Fruit fly (Drosophila melanogaster) whole organism, embryonic: ENCODE results near the gene CG33490.

Experiments
- B-H1 ChIP-seq: fragments of 200-800 bp; sonication (Bioruptor generic); IDR thresholded peaks from 3 replicates; pipeline ENCODE4 v1.3.6; 2022; ENCODE audit warnings: missing biosample characterization, missing genetic modification characterization
- B-H2 ChIP-seq: fragments of 200-800 bp; sonication (Bioruptor generic); optimal IDR thresholded peaks from 2 replicates; lab custom pipeline; 2018; ENCODE audit warnings: missing biosample characterization, mild to moderate bottlenecking, missing genetic modification characterization
- CG10462 ChIP-seq: fragments of 200-800 bp; sonication (Bioruptor generic); optimal IDR thresholded peaks from 2 replicates; lab custom pipeline; 2016; ENCODE audit warnings: missing biosample characterization, missing genetic modification characterization
- CG10959 ChIP-seq: fragments of 200-800 bp; sonication (Bioruptor generic); IDR thresholded peaks from 2 replicates; pipeline ENCODE4 v1.3.6; 2022; ENCODE audit warnings: missing biosample characterization, missing genetic modification characterization
- CG11093 ChIP-seq: fragments of 200-800 bp; sonication (Bioruptor generic); IDR thresholded peaks from 3 replicates; pipeline ENCODE4 v1.3.6; 2022; ENCODE audit warnings: missing biosample characterization, missing genetic modification characterization
- CG11504 ChIP-seq: fragments of 200-800 bp; sonication (Bioruptor generic); optimal IDR thresholded peaks from 3 replicates; lab custom pipeline; 2019; ENCODE audit warnings: missing biosample characterization, mild to moderate bottlenecking, missing genetic modification characterization, moderate library complexity
- CG12391 ChIP-seq: fragments of 200-800 bp; sonication (Bioruptor generic); optimal IDR thresholded peaks from 3 replicates; lab custom pipeline; 2018; ENCODE audit warnings: missing biosample characterization, mild to moderate bottlenecking, missing genetic modification characterization, moderate library complexity
- CG13424 ChIP-seq: fragments of 200-800 bp; sonication (Bioruptor generic); optimal IDR thresholded peaks from 2 replicates; lab custom pipeline; 2019; ENCODE audit warnings: missing biosample characterization, mild to moderate bottlenecking, missing genetic modification characterization, moderate library complexity
- CG14965 ChIP-seq: fragments of 200-800 bp; sonication (Bioruptor generic); optimal IDR thresholded peaks from 2 replicates; lab custom pipeline; 2016; ENCODE audit warnings: missing biosample characterization, missing genetic modification characterization, borderline replicate concordance
- CG15269 ChIP-seq: fragments of 200-800 bp; sonication (Bioruptor generic); optimal IDR thresholded peaks from 2 replicates; lab custom pipeline; 2018; ENCODE audit warnings: missing biosample characterization, mild to moderate bottlenecking, missing genetic modification characterization, moderate library complexity
- CG16813 ChIP-seq: fragments of 200-800 bp; sonication (Bioruptor generic); IDR thresholded peaks from 3 replicates; pipeline ENCODE4 v1.3.6; 2022; ENCODE audit warnings: missing biosample characterization, missing genetic modification characterization; ENCODE audit not compliant: partially characterized antibody
- CG16815 ChIP-seq: fragments of 200-800 bp; sonication (Bioruptor generic); optimal IDR thresholded peaks from 3 replicates; lab custom pipeline; 2017; ENCODE audit warnings: missing biosample characterization, mild to moderate bottlenecking, missing genetic modification characterization
- CG18619 ChIP-seq: fragments of 200-800 bp; sonication (Bioruptor generic); optimal IDR thresholded peaks from 3 replicates; lab custom pipeline; 2017; ENCODE audit warnings: missing biosample characterization, mild to moderate bottlenecking, missing genetic modification characterization
- CG34376 ChIP-seq: fragments of 200-800 bp; sonication (Bioruptor generic); optimal IDR thresholded peaks from 2 replicates; lab custom pipeline; 2018; ENCODE audit warnings: missing biosample characterization, mild to moderate bottlenecking, missing genetic modification characterization
- CG7987 ChIP-seq: fragments of 200-800 bp; sonication (Bioruptor generic); optimal IDR thresholded peaks from 2 replicates; lab custom pipeline; 2018; ENCODE audit warnings: missing biosample characterization, mild to moderate bottlenecking, missing genetic modification characterization, moderate library complexity
- CkIIα-i1 ChIP-seq: fragments of 200-800 bp; sonication (Bioruptor generic); IDR thresholded peaks from 2 replicates; pipeline ENCODE4 v1.3.6; 2022; ENCODE audit warnings: missing biosample characterization, missing genetic modification characterization
- D ChIP-seq, 2 experiments: fragments of 200-800 bp in 1 of 2; fragments of >200 bp in 1 of 2; sonication (Bioruptor generic) in 1 of 2; optimal IDR thresholded peaks; 2 replicates in 1 of 2; 3 replicates in 1 of 2; lab custom pipeline; 2017; ENCODE audit warnings: mild to moderate bottlenecking in 1 of 2, missing biosample characterization in 1 of 2, missing genetic modification characterization in 1 of 2, missing genetic modification reagents in 1 of 2
- Dek ChIP-seq: fragments of 200-800 bp; sonication (Bioruptor generic); optimal IDR thresholded peaks from 3 replicates; lab custom pipeline; 2019; ENCODE audit warnings: missing biosample characterization, mild to moderate bottlenecking, missing genetic modification characterization, moderate library complexity
- Dp ChIP-seq: fragments of 200-800 bp; sonication (Bioruptor generic); optimal IDR thresholded peaks from 2 replicates; lab custom pipeline; 2018; ENCODE audit warnings: missing biosample characterization, mild to moderate bottlenecking, missing genetic modification characterization, moderate library complexity
- Dref ChIP-seq: fragments of 200-800 bp; sonication (Bioruptor generic); IDR thresholded peaks from 2 replicates; pipeline ENCODE4 v1.3.6; 2022; ENCODE audit warnings: missing biosample characterization, missing genetic modification characterization
- Hmr ChIP-seq: fragments of 200-800 bp; sonication (Bioruptor generic); optimal IDR thresholded peaks from 3 replicates; lab custom pipeline; 2017; ENCODE audit warnings: mild to moderate bottlenecking, missing biosample characterization, missing genetic modification reagents, missing genetic modification characterization
- MTF-1 ChIP-seq: fragments of 200-800 bp; sonication (Bioruptor generic); optimal IDR thresholded peaks from 2 replicates; lab custom pipeline; 2018; ENCODE audit warnings: missing biosample characterization, mild to moderate bottlenecking, missing genetic modification characterization, borderline replicate concordance
- Max ChIP-seq: fragments of 200-800 bp; sonication (Bioruptor generic); optimal IDR thresholded peaks from 2 replicates; lab custom pipeline; 2016; ENCODE audit warnings: missing biosample characterization, mild to moderate bottlenecking, missing genetic modification characterization
- NC2β ChIP-seq: fragments of 200-800 bp; sonication (Bioruptor generic); optimal IDR thresholded peaks from 2 replicates; lab custom pipeline; 2016; ENCODE audit warnings: missing biosample characterization, missing genetic modification characterization
- Poxn ChIP-seq: fragments of 200-800 bp; sonication (Bioruptor generic); IDR thresholded peaks from 2 replicates; pipeline ENCODE4 v1.3.6; 2022; ENCODE audit warnings: missing biosample characterization, missing genetic modification characterization
- Ptx1 ChIP-seq: fragments of 200-800 bp; sonication (Bioruptor generic); IDR thresholded peaks from 2 replicates; pipeline ENCODE4 v1.3.6; 2022; ENCODE audit warnings: missing biosample characterization, missing genetic modification characterization
- Six4 ChIP-seq: fragments of 200-800 bp; sonication (Bioruptor generic); optimal IDR thresholded peaks from 2 replicates; lab custom pipeline; 2016; ENCODE audit warnings: missing biosample characterization, missing genetic modification characterization
- bab2 ChIP-seq: fragments of 200-800 bp; sonication (Bioruptor generic); optimal IDR thresholded peaks from 2 replicates; lab custom pipeline; 2016; ENCODE audit warnings: missing biosample characterization, missing genetic modification characterization
- bbx ChIP-seq: fragments of 200-800 bp; sonication (Bioruptor generic); IDR thresholded peaks from 2 replicates; pipeline ENCODE4 v1.3.6; 2022; ENCODE audit warnings: missing biosample characterization, missing genetic modification characterization; ENCODE audit not compliant: partially characterized antibody
- bcd ChIP-seq: fragments of 200-800 bp; sonication (Bioruptor generic); optimal IDR thresholded peaks from 2 replicates; lab custom pipeline; 2017; ENCODE audit warnings: missing biosample characterization, mild to moderate bottlenecking, missing genetic modification characterization
- cad ChIP-seq: fragments of >200 bp; optimal IDR thresholded peaks from 2 replicates; lab custom pipeline; 2017; ENCODE audit warnings: missing biosample characterization, missing genetic modification characterization
- cg ChIP-seq: fragments of 200-800 bp; sonication (Bioruptor generic); optimal IDR thresholded peaks from 3 replicates; lab custom pipeline; 2019; ENCODE audit warnings: missing biosample characterization, mild to moderate bottlenecking, missing genetic modification characterization, moderate library complexity
- chinmo ChIP-seq: fragments of 200-800 bp; sonication (Bioruptor generic); IDR thresholded peaks from 4 replicates; pipeline ENCODE4 v1.3.6; 2022; ENCODE audit warnings: missing biosample characterization, missing genetic modification characterization; ENCODE audit not compliant: partially characterized antibody
- corto ChIP-seq: fragments of 200-800 bp; sonication (Bioruptor generic); optimal IDR thresholded peaks from 2 replicates; lab custom pipeline; 2016; ENCODE audit warnings: missing biosample characterization, mild to moderate bottlenecking, missing genetic modification characterization, moderate library complexity
- emc ChIP-seq: fragments of 200-800 bp; sonication (Bioruptor generic); optimal IDR thresholded peaks from 2 replicates; lab custom pipeline; 2016; ENCODE audit warnings: missing biosample characterization, missing genetic modification characterization
- ems ChIP-seq: fragments of 200-800 bp; sonication (Bioruptor generic); optimal IDR thresholded peaks from 3 replicates; lab custom pipeline; 2016; ENCODE audit warnings: missing biosample characterization, missing genetic modification characterization
- gce ChIP-seq: fragments of 200-800 bp; sonication (Bioruptor generic); IDR thresholded peaks from 3 replicates; pipeline ENCODE4 v1.3.6; 2022; ENCODE audit warnings: missing biosample characterization, missing genetic modification characterization
- gem ChIP-seq: fragments of 200-800 bp; sonication (Bioruptor generic); optimal IDR thresholded peaks from 2 replicates; lab custom pipeline; 2019; ENCODE audit warnings: missing biosample characterization, mild to moderate bottlenecking, missing genetic modification characterization, moderate library complexity
- gsb-n ChIP-seq: fragments of 200-800 bp; sonication (Bioruptor generic); optimal IDR thresholded peaks from 3 replicates; lab custom pipeline; 2018; ENCODE audit warnings: missing biosample characterization, mild to moderate bottlenecking, missing genetic modification characterization
- insv ChIP-seq, 2 experiments: fragments of 200-800 bp; sonication (Bioruptor generic); optimal IDR thresholded peaks; 3 replicates each; lab custom pipeline; 2016 to 2018; ENCODE audit warnings: missing biosample characterization in 2 of 2, missing genetic modification characterization in 2 of 2
- mirr ChIP-seq: fragments of 200-800 bp; sonication (Bioruptor generic); optimal IDR thresholded peaks from 3 replicates; lab custom pipeline; 2018; ENCODE audit warnings: missing biosample characterization, mild to moderate bottlenecking, missing genetic modification characterization
- seq ChIP-seq: fragments of 200-800 bp; sonication (Bioruptor generic); IDR thresholded peaks from 2 replicates; pipeline ENCODE4 v1.3.6; 2022; ENCODE audit warnings: missing biosample characterization, missing genetic modification characterization
- slp2 ChIP-seq: fragments of 200-800 bp; sonication (Bioruptor generic); optimal IDR thresholded peaks from 2 replicates; lab custom pipeline; 2016; ENCODE audit warnings: missing biosample characterization, missing genetic modification characterization
- ssp ChIP-seq: fragments of 200-800 bp; sonication (Bioruptor generic); IDR thresholded peaks from 2 replicates; pipeline ENCODE4 v1.3.6; 2022; ENCODE audit warnings: missing biosample characterization, missing genetic modification characterization
- tin ChIP-seq: fragments of 200-800 bp; sonication (Bioruptor generic); optimal IDR thresholded peaks from 3 replicates; lab custom pipeline; 2016; ENCODE audit warnings: missing biosample characterization, missing genetic modification characterization
- ttk ChIP-seq: fragments of 200-800 bp; sonication (Bioruptor generic); IDR thresholded peaks from 2 replicates; pipeline ENCODE4 v2.1.2; 2022; ENCODE audit warnings: missing biosample characterization, missing genetic modification characterization
- wor ChIP-seq: fragments of 200-800 bp; sonication (Bioruptor generic); IDR thresholded peaks from 2 replicates; pipeline ENCODE4 v1.3.6; 2022; ENCODE audit warnings: missing biosample characterization, missing genetic modification characterization
- zfh2 ChIP-seq: fragments of 200-800 bp; sonication (Bioruptor generic); optimal IDR thresholded peaks from 2 replicates; lab custom pipeline; 2016; ENCODE audit warnings: missing biosample characterization, missing genetic modification characterization

The CG33490 gene

dm6 chr3L:11561946-11562760, 12.3 kb downstream of the CG33490 start, which contains the start of the genes CG7394 and Mob2 (continued):
- TF ChIP-seq Dref (GFP tag; lab: Robert Waterston, UW) (peak; percentile 75), CG14965 (GFP tag; lab: Kevin White, UChicago) (peak; percentile 9), bcd (GFP tag; lab: Kevin White, UChicago) (peak; percentile 90), corto (peak; percentile 43), Dp (peak; percentile 25), chinmo (GFP tag; lab: Robert Waterston, UW) (peak; percentile 76; the same call in 2 of the 4 replicates), CG12391 (peak; percentile 96), bab2 (GFP tag; lab: Kevin White, UChicago) (peak; percentile 88), mirr (GFP tag; lab: Kevin White, UChicago) (peak; percentile 46), CG11093 (GFP tag; lab: Robert Waterston, UW) (peak; percentile 86; the same call in 2 of the 3 replicates), ssp (peak; percentile 77), gce (GFP tag; lab: Robert Waterston, UW) (peak; percentile 81), CG34376 (GFP tag; lab: Kevin White, UChicago) (peak; percentile 87), ttk (GFP tag; lab: Robert Waterston, UW) (peak; percentile 88), CkIIα-i1 (no peak), CG16813 (GFP tag; lab: Robert Waterston, UW) (peak; percentile 89), B-H1 (GFP tag; lab: Robert Waterston, UW) (peak; percentile 85), Six4 (GFP tag; lab: Kevin White, UChicago) (peak; percentile 90), cg (GFP tag; lab: Kevin White, UChicago) (peak; percentile 91), CG18619 (GFP tag; lab: Kevin White, UChicago) (peak; percentile 75), seq (peak; percentile 85), ems (GFP tag; lab: Kevin White, UChicago) (peak; percentile 83), MTF-1 (peak; percentile 76), gem (tag; lab: Kevin White, UChicago) (peak; percentile 94), B-H2 (peak; percentile 86), wor (GFP tag; lab: Robert Waterston, UW) (peak; percentile 80), NC2β (GFP tag; lab: Kevin White, UChicago) (peak; percentile 84), cad (no peak), CG10959 (GFP tag; lab: Robert Waterston, UW) (peak; percentile 65), gsb-n (peak; percentile 65), CG10462 (GFP tag; lab: Kevin White, UChicago) (peak; percentile 81), Hmr (peak; percentile 88), slp2 (GFP tag; lab: Kevin White, UChicago) (peak; percentile 79), emc (GFP tag; lab: Kevin White, UChicago) (peak; percentile 65), CG13424 (tag; lab: Kevin White, UChicago) (peak; percentile 93), bbx (GFP tag; lab: Robert Waterston, UW) (peak; percentile 77), Poxn (GFP tag; lab: Robert Waterston, UW) (peak; percentile 79), CG7987 (GFP tag; lab: Kevin White, UChicago) (peak; percentile 75), Dek (tag; lab: Kevin White, UChicago) (peak; percentile 81), Ptx1 (GFP tag; lab: Robert Waterston, UW) (peak; percentile 91), tin (GFP tag; lab: Kevin White, UChicago) (peak; percentile 94), insv (GFP tag; optimal IDR thresholded peaks at IDR 0.05; lab: Kevin White, UChicago) (peak in 1 of 2 experiments; percentile 64), Max (GFP tag; lab: Kevin White, UChicago) (peak; percentile 91), CG15269 (tag; lab: Kevin White, UChicago) (peak; percentile 93), D (optimal IDR thresholded peaks at IDR 0.05; lab: Kevin White, UChicago) (peak; percentile 63), D (GFP tag; optimal IDR thresholded peaks at IDR 0.05; lab: Kevin White, UChicago) (peak; percentile 70), CG16815 (peak; percentile 80), CG11504 (tag; lab: Kevin White, UChicago) (peak; percentile 89), zfh2 (GFP tag; lab: Kevin White, UChicago) (peak; percentile 80)
